Worm (Caenorhabditis elegans) whole organism, early embryonic: Measurements from ENCODE around the gene srh-60.

Source experiments
- F13C5.2 ChIP-seq: sonication (generic microtip); optimal IDR thresholded peaks from 2 replicates; lab custom pipeline; 2017; ENCODE audit warnings: mild to moderate bottlenecking, missing genetic modification characterization, inconsistent platforms, missing compliant biosample characterization
- aly-1 ChIP-seq: sonication (generic microtip); optimal IDR thresholded peaks from 2 replicates; lab custom pipeline; 2016; ENCODE audit warnings: missing genetic modification characterization, missing compliant biosample characterization
- ceh-13 ChIP-seq: fragments of 200-800 bp; sonication (Bioruptor generic); optimal IDR thresholded peaks from 2 replicates; lab custom pipeline; 2018; ENCODE audit warnings: mild to moderate bottlenecking, missing genetic modification characterization, missing compliant biosample characterization
- scrt-1 ChIP-seq: fragments of 200-800 bp; sonication (Bioruptor generic); IDR thresholded peaks from 2 replicates; pipeline ENCODE4 v1.3.6; 2022; ENCODE audit warnings: missing genetic modification characterization, missing compliant biosample characterization
- sea-1 ChIP-seq: fragments of 200-800 bp; sonication (Bioruptor generic); conservative IDR thresholded peaks from 2 replicates; pipeline ENCODE4 v1.3.6; 2022; ENCODE audit warnings: missing genetic modification characterization, missing compliant biosample characterization
- tbx-11 ChIP-seq: fragments of 200-800 bp; sonication (Bioruptor generic); IDR thresholded peaks from 2 replicates; pipeline ENCODE4 v1.3.6; 2022; ENCODE audit warnings: missing genetic modification characterization, missing compliant biosample characterization
- tra-4 ChIP-seq: sonication (generic microtip); optimal IDR thresholded peaks from 2 replicates; lab custom pipeline; 2017; ENCODE audit warnings: missing genetic modification characterization, missing compliant biosample characterization

DNA sequence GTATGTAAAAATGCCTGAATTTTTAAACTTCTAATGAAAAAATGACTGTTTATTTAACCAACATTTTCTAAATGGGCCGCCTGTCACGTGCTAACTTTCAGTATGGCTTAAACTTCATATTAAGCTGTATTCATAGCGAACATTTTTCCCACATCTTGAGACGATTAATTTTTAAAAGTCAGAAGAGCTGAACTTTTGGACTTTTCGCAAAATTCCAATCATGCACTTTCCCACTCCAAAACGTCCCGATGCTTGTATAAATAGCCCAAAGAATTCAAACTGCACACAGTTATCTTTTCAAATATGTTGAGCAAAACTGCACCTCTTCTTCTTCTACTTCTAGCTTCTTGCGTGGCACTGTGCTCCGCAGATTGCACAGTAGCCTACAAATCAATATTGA is 6.8 kb upstream of the srh-60 start, which contains the start of gene clec-132:
- TF ChIP-seq scrt-1 (GFP tag; lab: Robert Waterston, UW) (no peak), tbx-11 (GFP tag; lab: Robert Waterston, UW) (no peak), F13C5.2 (tag; lab: Kevin White, UChicago) (no peak), tra-4 (no peak), aly-1 (tag; lab: Kevin White, UChicago) (no peak), sea-1 (GFP tag; lab: Robert Waterston, UW) (no peak), ceh-13 (GFP tag; lab: Kevin White, UChicago) (no peak)
